Fruit fly (Drosophila melanogaster) whole organism, embryonic: ENCODE measurements around the gene CG3566.

Experiments
- Antp ChIP-seq: fragments of 200-800 bp; sonication (Bioruptor generic); optimal IDR thresholded peaks from 3 replicates; lab custom pipeline; 2016; ENCODE audit warnings: missing biosample characterization, missing genetic modification characterization
- Atf6 ChIP-seq: fragments of 200-800 bp; sonication (Bioruptor generic); IDR thresholded peaks from 2 replicates; pipeline ENCODE4 v1.3.6; 2022; ENCODE audit warnings: missing biosample characterization, missing genetic modification characterization
- Awh ChIP-seq: fragments of 200-800 bp; sonication (Bioruptor generic); IDR thresholded peaks from 2 replicates; pipeline ENCODE4, ENCODE4 v1.3.6; 2022; ENCODE audit warnings: missing biosample characterization, missing genetic modification characterization
- B-H1 ChIP-seq: fragments of 200-800 bp; sonication (Bioruptor generic); IDR thresholded peaks from 3 replicates; pipeline ENCODE4 v1.3.6; 2022; ENCODE audit warnings: missing biosample characterization, missing genetic modification characterization
- CG10462 ChIP-seq: fragments of 200-800 bp; sonication (Bioruptor generic); optimal IDR thresholded peaks from 2 replicates; lab custom pipeline; 2016; ENCODE audit warnings: missing biosample characterization, missing genetic modification characterization
- CG12155 ChIP-seq: fragments of 200-800 bp; sonication (Bioruptor generic); optimal IDR thresholded peaks from 3 replicates; lab custom pipeline; 2016; ENCODE audit warnings: missing biosample characterization, missing genetic modification characterization
- CG12219 ChIP-seq: fragments of 200-800 bp; sonication (Bioruptor generic); optimal IDR thresholded peaks from 3 replicates; lab custom pipeline; 2018; ENCODE audit warnings: missing biosample characterization, mild to moderate bottlenecking, missing genetic modification characterization
- CG12659 ChIP-seq: fragments of 200-800 bp; sonication (Bioruptor generic); optimal IDR thresholded peaks from 3 replicates; lab custom pipeline; 2017; ENCODE audit warnings: mild to moderate bottlenecking, missing biosample characterization, missing genetic modification reagents, missing genetic modification characterization
- CG12769 ChIP-seq: fragments of 200-800 bp; sonication (Bioruptor generic); optimal IDR thresholded peaks from 2 replicates; lab custom pipeline; 2019; ENCODE audit warnings: missing biosample characterization, mild to moderate bottlenecking, missing genetic modification characterization, moderate library complexity
- CG14014 ChIP-seq: fragments of 200-800 bp; sonication (Bioruptor generic); IDR thresholded peaks from 2 replicates; pipeline ENCODE4 v1.3.6; 2022; ENCODE audit warnings: missing biosample characterization, missing genetic modification characterization
- CG16779 ChIP-seq: fragments of 200-800 bp; sonication (Bioruptor generic); IDR thresholded peaks from 2 replicates; pipeline ENCODE4 v1.3.6; 2022; ENCODE audit warnings: missing biosample characterization, missing genetic modification characterization
- CG18599 ChIP-seq: fragments of 200-800 bp; sonication (Bioruptor generic); optimal IDR thresholded peaks from 3 replicates; lab custom pipeline; 2017; ENCODE audit warnings: missing biosample characterization, missing genetic modification characterization, mild to moderate bottlenecking, moderate library complexity, missing genetic modification reagents
- CG31224 ChIP-seq: fragments of 200-800 bp; sonication (Bioruptor generic); IDR thresholded peaks from 2 replicates; pipeline ENCODE4 v1.3.6; 2022; ENCODE audit warnings: missing biosample characterization, missing genetic modification characterization
- CG31365 ChIP-seq: fragments of 200-800 bp; sonication (Bioruptor generic); optimal IDR thresholded peaks from 2 replicates; lab custom pipeline; 2018; ENCODE audit warnings: missing biosample characterization, mild to moderate bottlenecking, missing genetic modification characterization
- CG3163 ChIP-seq: fragments of 200-800 bp; sonication (Bioruptor generic); optimal IDR thresholded peaks from 3 replicates; lab custom pipeline; 2016; ENCODE audit warnings: missing biosample characterization, missing genetic modification characterization
- CG32772 ChIP-seq: fragments of 200-800 bp; sonication (Bioruptor generic); IDR thresholded peaks from 2 replicates; pipeline ENCODE4 v1.3.6; 2022; ENCODE audit warnings: missing biosample characterization, missing genetic modification characterization
- CG4404 ChIP-seq: fragments of 200-800 bp; sonication (Bioruptor generic); IDR thresholded peaks from 2 replicates; pipeline ENCODE4 v1.3.6; 2022; ENCODE audit warnings: missing biosample characterization, missing genetic modification characterization
- CG7357 ChIP-seq: fragments of 200-800 bp; sonication (Bioruptor generic); IDR thresholded peaks from 3 replicates; pipeline ENCODE4 v1.3.6; 2022; ENCODE audit warnings: missing biosample characterization, missing genetic modification characterization
- CG7556 ChIP-seq: fragments of 200-800 bp; sonication (Bioruptor generic); optimal IDR thresholded peaks from 2 replicates; lab custom pipeline; 2017; ENCODE audit warnings: missing biosample characterization, mild to moderate bottlenecking, missing genetic modification characterization
- CG7786 ChIP-seq: fragments of 200-800 bp; sonication (Bioruptor generic); optimal IDR thresholded peaks from 2 replicates; lab custom pipeline; 2016; ENCODE audit warnings: missing biosample characterization, missing genetic modification characterization
- CG7928 ChIP-seq: fragments of 200-800 bp; sonication (Bioruptor generic); optimal IDR thresholded peaks from 2 replicates; lab custom pipeline; 2017; ENCODE audit warnings: missing biosample characterization, mild to moderate bottlenecking, missing genetic modification characterization
- CG7987 ChIP-seq: fragments of 200-800 bp; sonication (Bioruptor generic); optimal IDR thresholded peaks from 2 replicates; lab custom pipeline; 2018; ENCODE audit warnings: missing biosample characterization, mild to moderate bottlenecking, missing genetic modification characterization, moderate library complexity
- CG8290 ChIP-seq, 3 experiments: fragments of 200-800 bp; sonication (Bioruptor generic); optimal IDR thresholded peaks; 2 replicates each; lab custom pipeline; 2016 to 2019; ENCODE audit warnings: missing biosample characterization in 3 of 3, missing genetic modification characterization in 3 of 3, mild to moderate bottlenecking in 2 of 3, moderate library complexity in 1 of 3
- CG9609 ChIP-seq: fragments of 200-800 bp; sonication (Bioruptor generic); optimal IDR thresholded peaks from 3 replicates; lab custom pipeline; 2016; ENCODE audit warnings: missing biosample characterization, missing genetic modification characterization
- CG9932 ChIP-seq: fragments of 200-800 bp; sonication (Bioruptor generic); IDR thresholded peaks from 2 replicates; pipeline ENCODE4 v1.3.6; 2022; ENCODE audit warnings: missing biosample characterization, missing genetic modification characterization
- D ChIP-seq, 2 experiments: fragments of 200-800 bp in 1 of 2; fragments of >200 bp in 1 of 2; sonication (Bioruptor generic) in 1 of 2; optimal IDR thresholded peaks; 2 replicates in 1 of 2; 3 replicates in 1 of 2; lab custom pipeline; 2017; ENCODE audit warnings: mild to moderate bottlenecking in 1 of 2, missing biosample characterization in 1 of 2, missing genetic modification characterization in 1 of 2, missing genetic modification reagents in 1 of 2
- D19A ChIP-seq: fragments of 200-800 bp; optimal IDR thresholded peaks from 3 replicates; lab custom pipeline; 2019; ENCODE audit warnings: missing biosample characterization, mild to moderate bottlenecking, missing genetic modification characterization, moderate library complexity
- Dp ChIP-seq: fragments of 200-800 bp; sonication (Bioruptor generic); optimal IDR thresholded peaks from 2 replicates; lab custom pipeline; 2018; ENCODE audit warnings: missing biosample characterization, mild to moderate bottlenecking, missing genetic modification characterization, moderate library complexity
- Kr ChIP-seq: fragments of 200-800 bp; sonication (Bioruptor generic); optimal IDR thresholded peaks from 2 replicates; lab custom pipeline; 2017; ENCODE audit warnings: missing biosample characterization, mild to moderate bottlenecking, missing genetic modification characterization
- MBD-R2 ChIP-seq: fragments of 200-800 bp; sonication (Bioruptor generic); IDR thresholded peaks from 2 replicates; pipeline ENCODE4 v1.3.6; 2022; ENCODE audit warnings: missing biosample characterization, missing genetic modification characterization
- NC2α ChIP-seq: fragments of 200-800 bp; sonication (Bioruptor generic); optimal IDR thresholded peaks from 2 replicates; lab custom pipeline; 2016; ENCODE audit warnings: missing biosample characterization, missing genetic modification characterization
- NC2β ChIP-seq: fragments of 200-800 bp; sonication (Bioruptor generic); optimal IDR thresholded peaks from 2 replicates; lab custom pipeline; 2016; ENCODE audit warnings: missing biosample characterization, missing genetic modification characterization
- Rfx ChIP-seq: fragments of 200-800 bp; sonication (Bioruptor generic); IDR thresholded peaks from 2 replicates; pipeline ENCODE4 v1.3.6; 2022; ENCODE audit warnings: missing biosample characterization, missing genetic modification characterization
- Side ChIP-seq: fragments of 200-800 bp; sonication (Bioruptor generic); optimal IDR thresholded peaks from 2 replicates; lab custom pipeline; 2016; ENCODE audit warnings: missing biosample characterization, missing genetic modification characterization
- Stat92E ChIP-seq, 3 experiments: fragments of >200 bp in 2 of 3; fragments of 200-800 bp in 1 of 3; sonication (Bioruptor generic) in 1 of 3; optimal IDR thresholded peaks; 2 replicates each; lab custom pipeline; 2017 to 2019; ENCODE audit warnings: missing biosample characterization in 3 of 3, missing genetic modification characterization in 3 of 3, mild to moderate bottlenecking in 1 of 3, moderate library complexity in 1 of 3
- bowl ChIP-seq: fragments of 200-800 bp; sonication (Bioruptor generic); IDR thresholded peaks from 2 replicates; pipeline ENCODE4 v1.3.6; 2022; ENCODE audit warnings: missing biosample characterization, missing genetic modification characterization
- chif ChIP-seq, 2 experiments: fragments of 200-800 bp; sonication (Bioruptor generic); optimal IDR thresholded peaks; 3 replicates each; lab custom pipeline; 2016; ENCODE audit warnings: missing biosample characterization in 2 of 2, missing genetic modification characterization in 2 of 2
- chinmo ChIP-seq: fragments of 200-800 bp; sonication (Bioruptor generic); IDR thresholded peaks from 4 replicates; pipeline ENCODE4 v1.3.6; 2022; ENCODE audit warnings: missing biosample characterization, missing genetic modification characterization; ENCODE audit not compliant: partially characterized antibody
- chn ChIP-seq: fragments of 200-800 bp; sonication (Bioruptor generic); optimal IDR thresholded peaks from 2 replicates; lab custom pipeline; 2016; ENCODE audit warnings: missing biosample characterization, missing genetic modification characterization
- fru ChIP-seq: fragments of >200 bp; optimal IDR thresholded peaks from 2 replicates; lab custom pipeline; 2017
- gem ChIP-seq: fragments of 200-800 bp; sonication (Bioruptor generic); optimal IDR thresholded peaks from 2 replicates; lab custom pipeline; 2019; ENCODE audit warnings: missing biosample characterization, mild to moderate bottlenecking, missing genetic modification characterization, moderate library complexity
- nmo ChIP-seq: fragments of 200-800 bp; sonication (Bioruptor generic); optimal IDR thresholded peaks from 2 replicates; lab custom pipeline; 2018; ENCODE audit warnings: missing biosample characterization, mild to moderate bottlenecking, missing genetic modification characterization, moderate library complexity
- org-1 ChIP-seq: fragments of 200-800 bp; sonication (Bioruptor generic); optimal IDR thresholded peaks from 2 replicates; lab custom pipeline; 2017; ENCODE audit warnings: missing biosample characterization, missing genetic modification characterization
- pzg ChIP-seq: fragments of 200-800 bp; sonication (Bioruptor generic); optimal IDR thresholded peaks from 3 replicates; lab custom pipeline; 2018; ENCODE audit warnings: missing biosample characterization, mild to moderate bottlenecking, missing genetic modification characterization, moderate library complexity
- repo ChIP-seq: fragments of 200-800 bp; sonication (Bioruptor generic); optimal IDR thresholded peaks from 2 replicates; lab custom pipeline; 2016; ENCODE audit warnings: missing biosample characterization, missing genetic modification characterization
- shn ChIP-seq: fragments of 200-800 bp; sonication (Bioruptor generic); optimal IDR thresholded peaks from 3 replicates; lab custom pipeline; 2016; ENCODE audit warnings: missing biosample characterization, missing genetic modification characterization
- sob ChIP-seq: fragments of 200-800 bp; sonication (Bioruptor generic); IDR thresholded peaks from 2 replicates; pipeline ENCODE4 v1.3.6; 2022; ENCODE audit warnings: missing biosample characterization, missing genetic modification characterization
- sqz ChIP-seq: fragments of 200-800 bp; sonication (Bioruptor generic); optimal IDR thresholded peaks from 3 replicates; lab custom pipeline; 2018; ENCODE audit warnings: missing biosample characterization, mild to moderate bottlenecking, missing genetic modification characterization
- sug ChIP-seq: fragments of 200-800 bp; optimal IDR thresholded peaks from 2 replicates; lab custom pipeline; 2019; ENCODE audit warnings: missing biosample characterization, mild to moderate bottlenecking, missing genetic modification characterization, moderate library complexity
- twi ChIP-seq: fragments of 200-800 bp; optimal IDR thresholded peaks from 2 replicates; lab custom pipeline; 2019; ENCODE audit warnings: missing biosample characterization, mild to moderate bottlenecking, missing genetic modification characterization, moderate library complexity

Gene CG3566

dm6 chrX:6267187-6267711 lies 9.3 kb downstream of the CG3566 start, which contains the start of gene schlank (continued):
- TF ChIP-seq chif (GFP tag; optimal IDR thresholded peaks at IDR 0.05; lab: Kevin White, UChicago) (peak; percentile 8 to 46), CG18599 (GFP tag; lab: Kevin White, UChicago) (peak; percentile 6), fru (lab: Kevin White, UChicago) (no peak), CG10462 (GFP tag; lab: Kevin White, UChicago) (peak; percentile 26), repo (peak; percentile 24), Awh (GFP tag; lab: Robert Waterston, UW) (peak; percentile 56), CG12219 (GFP tag; lab: Kevin White, UChicago) (peak; percentile 40), twi (tag; lab: Kevin White, UChicago) (no peak), shn (peak; percentile 55), gem (tag; lab: Kevin White, UChicago) (peak; percentile 69), bowl (no peak), Antp (peak; percentile 75), CG8290 (GFP tag; optimal IDR thresholded peaks at IDR 0.05; lab: Kevin White, UChicago) (peak; percentile 46), CG8290 (tag; optimal IDR thresholded peaks at IDR 0.05; lab: Kevin White, UChicago) (peak in 1 of 2 experiments; percentile 72), Rfx (GFP tag; lab: Robert Waterston, UW) (peak; percentile 67), CG31224 (GFP tag; lab: Robert Waterston, UW) (peak; percentile 56), CG4404 (peak; percentile 44; the same call in 1 of the 2 replicates), CG7786 (GFP tag; lab: Kevin White, UChicago) (peak; percentile 64), B-H1 (GFP tag; lab: Robert Waterston, UW) (peak; percentile 37), CG7987 (no peak), Atf6 (GFP tag; lab: Robert Waterston, UW) (peak; percentile 53; the same call in 1 of the 2 replicates), Side (GFP tag; lab: Kevin White, UChicago) (peak; percentile 58), chinmo (GFP tag; lab: Robert Waterston, UW) (no peak), pzg (peak; percentile 76), D19A (no peak), sob (GFP tag; lab: Robert Waterston, UW) (peak; percentile 27; the same call in 1 of the 2 replicates), CG7928 (GFP tag; lab: Kevin White, UChicago) (peak; percentile 85), sqz (GFP tag; lab: Kevin White, UChicago) (no peak), CG12769 (tag; lab: Kevin White, UChicago) (peak; percentile 59), Dp (peak; percentile 30), nmo (peak; percentile 45), NC2β (GFP tag; lab: Kevin White, UChicago) (peak; percentile 60), org-1 (GFP tag; lab: Kevin White, UChicago) (no peak), CG16779 (GFP tag; lab: Robert Waterston, UW) (no peak), MBD-R2 (GFP tag; lab: Robert Waterston, UW) (no peak), CG7357 (GFP tag; lab: Robert Waterston, UW) (peak; percentile 62; the same call in 2 of the 3 replicates), chn (GFP tag; lab: Kevin White, UChicago) (peak; percentile 62), CG31365 (tag; lab: Kevin White, UChicago) (no peak), CG14014 (GFP tag; lab: Robert Waterston, UW) (peak; percentile 74), NC2α (GFP tag; lab: Kevin White, UChicago) (no peak), CG12155 (GFP tag; lab: Kevin White, UChicago) (peak; percentile 27), CG3163 (GFP tag; lab: Kevin White, UChicago) (peak; percentile 3), CG32772 (GFP tag; lab: Robert Waterston, UW) (peak; percentile 50; the same call in 1 of the 2 replicates), D (optimal IDR thresholded peaks at IDR 0.05; lab: Kevin White, UChicago) (no peak), D (GFP tag; optimal IDR thresholded peaks at IDR 0.05; lab: Kevin White, UChicago) (no peak), Stat92E (GFP tag; optimal IDR thresholded peaks at IDR 0.05; lab: Kevin White, UChicago) (peak in 1 of 3 experiments; percentile 19), sug (peak; percentile 36), CG12659 (GFP tag; lab: Kevin White, UChicago) (peak; percentile 45), Kr (GFP tag; lab: Kevin White, UChicago) (no peak), CG9609 (GFP tag; lab: Kevin White, UChicago) (peak; percentile 33), CG7556 (GFP tag; lab: Kevin White, UChicago) (peak; percentile 16), CG9932 (GFP tag; lab: Robert Waterston, UW) (peak; percentile 70)
